Worm (Caenorhabditis elegans): Measurements from ENCODE around the gene K03A11.5.
"Not testable (repeated sequence)": the region's sequence is repeated elsewhere in the genome, so short reads cannot be mapped to it uniquely, and the experiment has no call there.

K03A11.5 gene

DNA sequence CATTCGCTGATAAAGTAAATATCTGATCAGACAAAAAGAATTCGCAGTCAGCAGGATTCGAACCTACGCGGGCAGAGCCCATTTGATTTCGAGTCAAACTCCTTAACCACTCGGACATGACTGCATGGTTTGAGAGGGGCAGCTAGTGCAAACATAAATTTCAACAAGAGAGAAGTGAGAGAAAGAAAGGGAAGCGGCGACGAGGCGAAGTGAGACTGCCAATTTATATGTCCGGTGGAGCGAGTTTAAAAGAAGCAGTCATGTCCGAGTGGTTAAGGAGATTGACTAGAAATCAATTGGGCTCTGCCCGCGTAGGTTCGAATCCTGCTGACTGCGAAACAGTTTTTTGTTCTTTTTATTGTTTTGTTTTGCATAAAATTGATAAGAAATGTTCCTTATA is 17.0 kb upstream of the K03A11.5 start (continued):
- peak; percentile 93 for TF ChIP-seq repo-1 (tag; optimal IDR thresholded peaks at IDR 0.05)
- peak; percentile 81 for TF ChIP-seq attf-6 (GFP tag; IDR thresholded peaks at IDR 0.05)
- peak; percentile 51; the same call in 1 of the 2 replicates for TF ChIP-seq B0019.2 (GFP tag; conservative IDR thresholded peaks at IDR 0.05)
- peak; percentile 96 for TF ChIP-seq nfyb-1 (GFP tag; IDR thresholded peaks at IDR 0.05)
- TF ChIP-seq rec-8 (tag; optimal IDR thresholded peaks at IDR 0.05), result peak; percentile 80 to 81
- peak; percentile 63 for TF ChIP-seq F57C9.4 (tag; optimal IDR thresholded peaks at IDR 0.05)
- peak; percentile 69 for TF ChIP-seq ceh-100 (GFP tag; IDR thresholded peaks at IDR 0.05)
- TF ChIP-seq madf-3 (GFP tag; IDR thresholded peaks at IDR 0.05), result 0 out of 2 replicates have a peak, but pooled peaks have one; percentile 62
- TF ChIP-seq madf-10 (tag; optimal IDR thresholded peaks at IDR 0.05), result peak; percentile 87
- TF ChIP-seq lin-26 (GFP tag; IDR thresholded peaks at IDR 0.05), result peak; percentile 96
- peak; percentile 94 for TF ChIP-seq ZK185.1 (tag; optimal IDR thresholded peaks at IDR 0.05; ENCODE audit: poor library complexity, severe bottlenecking)
- peak; percentile 95 for TF ChIP-seq F52B5.7 (tag; optimal IDR thresholded peaks at IDR 0.05)
- TF ChIP-seq mxl-1 (tag; optimal IDR thresholded peaks at IDR 0.05), result peak; percentile 83
- peak; percentile 9; the same call in 1 of the 2 replicates for TF ChIP-seq ztf-6 (GFP tag; IDR thresholded peaks at IDR 0.05)
- peak; percentile 55; the same call in 1 of the 2 replicates for TF ChIP-seq C17E4.6 (GFP tag; IDR thresholded peaks at IDR 0.05)
- peak; percentile 93 for TF ChIP-seq ztf-25 (GFP tag; IDR thresholded peaks at IDR 0.05)
- TF ChIP-seq F37B4.10 (GFP tag; IDR thresholded peaks at IDR 0.05), result 0 out of 2 replicates have a peak, but pooled peaks have one; percentile 73
- TF ChIP-seq snpc-4 (GFP tag; optimal IDR thresholded peaks at IDR 0.05), result peak; percentile 85
- peak in 3 of 4 experiments; percentile 77 to 83 (median 82) for TF ChIP-seq snpc-4 (tag; optimal IDR thresholded peaks at IDR 0.05)
- peak; percentile 96 for TF ChIP-seq zim-3 (tag; optimal IDR thresholded peaks at IDR 0.05)
- peak; percentile 51 for TF ChIP-seq lir-1 (GFP tag; conservative IDR thresholded peaks at IDR 0.05)
- peak; percentile 93 for TF ChIP-seq him-1 (tag; optimal IDR thresholded peaks at IDR 0.05)
- TF ChIP-seq egl-18 (GFP tag; IDR thresholded peaks at IDR 0.05), result peak; percentile 79; the same call in 1 of the 2 replicates
- peak; percentile 76 for TF ChIP-seq cebp-1 (GFP tag; IDR thresholded peaks at IDR 0.05)
- not testable (repeated sequence) for TF ChIP-seq cebp-1 (tag; optimal IDR thresholded peaks at IDR 0.05)
- peak; percentile 89 for TF ChIP-seq D2030.7 (GFP tag; IDR thresholded peaks at IDR 0.05)
- peak; percentile 75 for TF ChIP-seq athp-1 (tag; optimal IDR thresholded peaks at IDR 0.05)
- TF ChIP-seq K11D2.4 (GFP tag; IDR thresholded peaks at IDR 0.05), result peak; percentile 88
- peak; percentile 94 for TF ChIP-seq pbrm-1 (GFP tag; IDR thresholded peaks at IDR 0.05)
- TF ChIP-seq sptf-2 (GFP tag; optimal IDR thresholded peaks at IDR 0.05), result peak; percentile 50

DNA sequence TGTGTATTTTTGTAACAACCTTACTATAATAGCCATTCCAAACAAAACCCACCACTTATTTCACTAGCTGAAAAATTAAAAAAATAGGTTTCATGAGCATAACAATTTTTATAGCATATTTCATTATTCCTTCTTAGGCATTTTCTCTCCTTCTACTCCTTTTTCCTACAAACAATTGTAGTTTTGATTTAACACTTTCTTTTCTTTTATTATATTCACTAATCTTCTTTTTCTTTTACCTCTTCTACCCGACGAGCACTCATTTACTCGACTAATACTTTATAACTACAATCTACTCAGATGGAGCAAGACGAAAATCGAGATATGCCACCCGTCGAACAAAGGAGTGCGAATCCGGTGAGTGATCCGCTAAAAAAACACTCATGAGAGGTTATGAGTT is 15.1 kb upstream of the K03A11.5 start, which contains the start of gene C53C7.3:
TSS of gene C53C7.3 (plus strand) at position 301 of the 400 bp plus-strand sequence.
- TF ChIP-seq ZK185.1 (tag; optimal IDR thresholded peaks at IDR 0.05; ENCODE audit: poor library complexity, severe bottlenecking) (no peak), B0035.1 (tag; optimal IDR thresholded peaks at IDR 0.05) (no peak), akir-1 (GFP tag; optimal IDR thresholded peaks at IDR 0.05) (no peak), lin-54 (GFP tag; optimal IDR thresholded peaks at IDR 0.05) (no peak), lin-26 (GFP tag; IDR thresholded peaks at IDR 0.05) (no peak), zim-3 (tag; optimal IDR thresholded peaks at IDR 0.05) (no peak)

DNA sequence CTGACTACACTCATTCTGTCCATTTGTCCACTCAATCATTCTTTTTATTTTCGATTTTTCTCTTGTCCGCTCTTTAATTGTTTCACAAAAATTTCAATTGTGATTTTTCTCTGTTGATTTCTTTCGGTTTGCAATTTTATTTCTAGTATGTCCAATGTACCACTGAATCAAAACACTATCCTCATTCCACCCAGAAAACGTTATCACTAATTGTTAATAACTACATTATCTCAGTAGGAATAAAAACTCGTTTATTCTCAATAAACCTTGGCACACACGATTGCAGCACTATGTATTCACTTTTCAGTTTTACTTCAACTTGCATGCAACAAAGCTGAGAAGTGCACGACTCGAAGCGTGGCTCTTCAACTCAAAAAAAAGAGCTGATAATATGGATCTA is 11.9 kb upstream of the K03A11.5 start, which contains the start of gene K03A11.1:
TSS of gene K03A11.1 (plus strand) at position 301 of the 400 bp plus-strand sequence.
- TF ChIP-seq Y95B8A.8 (GFP tag; IDR thresholded peaks at IDR 0.05), result no peak
- no peak for TF ChIP-seq D2030.7 (GFP tag; IDR thresholded peaks at IDR 0.05)
- no peak for TF ChIP-seq F37B4.10 (GFP tag; IDR thresholded peaks at IDR 0.05)
- TF ChIP-seq lsl-1 (GFP tag; optimal IDR thresholded peaks at IDR 0.05), result no peak
- TF ChIP-seq dpl-1 (GFP tag; optimal IDR thresholded peaks at IDR 0.05), result no peak
- no peak for TF ChIP-seq B0019.2 (GFP tag; conservative IDR thresholded peaks at IDR 0.05)
- no peak for TF ChIP-seq him-1 (tag; optimal IDR thresholded peaks at IDR 0.05)
- no peak for TF ChIP-seq rcor-1 (GFP tag; IDR thresholded peaks at IDR 0.05)
- no peak for TF ChIP-seq akir-1 (GFP tag; optimal IDR thresholded peaks at IDR 0.05)
- no peak for TF ChIP-seq sea-2 (GFP tag; IDR thresholded peaks at IDR 0.05)
- TF ChIP-seq F10E7.11 (tag; optimal IDR thresholded peaks at IDR 0.05), result no peak
- TF ChIP-seq madf-6 (GFP tag; IDR thresholded peaks at IDR 0.05), result no peak
- TF ChIP-seq rec-8 (tag; optimal IDR thresholded peaks at IDR 0.05), result no peak
- TF ChIP-seq C17E4.6 (GFP tag; IDR thresholded peaks at IDR 0.05), result no peak
- TF ChIP-seq ceh-79 (tag; optimal IDR thresholded peaks at IDR 0.05), result no peak
- no peak for TF ChIP-seq nhr-120 (GFP tag; IDR thresholded peaks at IDR 0.05)
- TF ChIP-seq bed-2 (GFP tag; IDR thresholded peaks at IDR 0.05), result no peak
- no peak for TF ChIP-seq tlf-1 (GFP tag; optimal IDR thresholded peaks at IDR 0.05)
- no peak for TF ChIP-seq Y56A3A.18 (GFP tag; IDR thresholded peaks at IDR 0.05)
